Worm (Caenorhabditis elegans) whole organism, L4/young adult: ENCODE data around the gene F22B5.5.

ENCODE experiments used
- W03F9.2 ChIP-seq: fragments of 150-350 bp; optimal IDR thresholded peaks from 2 replicates; lab custom pipeline; 2014; ENCODE audit warnings: missing biosample characterization, missing genetic modification characterization
- dao-5 ChIP-seq: sonication (generic microtip); optimal IDR thresholded peaks from 2 replicates; lab custom pipeline; 2016; ENCODE audit warnings: missing genotype, missing genetic modification characterization, moderate library complexity, missing compliant biosample characterization
- him-1 ChIP-seq: sonication (generic microtip); optimal IDR thresholded peaks from 2 replicates; lab custom pipeline; 2016; ENCODE audit warnings: missing genotype, missing genetic modification reagents, missing genetic modification characterization, missing compliant biosample characterization

ce11 chrII:8484546-8484945 is 30.1 kb upstream of the F22B5.5 start:
- TF ChIP-seq him-1 (tag; lab: Kevin White, UChicago) (no peak), dao-5 (no peak), W03F9.2 (tag; lab: Kevin White, UChicago) (no peak)
